Fruit fly (Drosophila melanogaster): ENCODE data around the gene CG6834.

dm6 chr3R:11657786-11658193, 30.1 kb downstream of the CG6834 start:
- TF ChIP-seq ttk (optimal IDR thresholded peaks at IDR 0.05) (no peak), h (optimal IDR thresholded peaks at IDR 0.05) (no peak), Myc (optimal IDR thresholded peaks at IDR 0.05) (no peak), psq (optimal IDR thresholded peaks at IDR 0.05) (no peak), Sin3A (optimal IDR thresholded peaks at IDR 0.05) (no peak), insv (optimal IDR thresholded peaks at IDR 0.05) (no peak)
